Worm (Caenorhabditis elegans) whole organism, young adult: Measurements from ENCODE around the gene htrl-1.

Experiments used
- B0019.2 ChIP-seq: fragments of 200-800 bp; sonication (Bioruptor generic); conservative IDR thresholded peaks from 2 replicates; pipeline ENCODE4 v1.3.6; 2022; ENCODE audit warnings: missing genetic modification reagents, missing genetic modification characterization, missing compliant biosample characterization
- B0261.1 ChIP-seq: sonication (generic microtip); optimal IDR thresholded peaks from 2 replicates; lab custom pipeline; 2016; ENCODE audit warnings: mild to moderate bottlenecking, missing genetic modification characterization, moderate library complexity, missing compliant biosample characterization
- D2030.7 ChIP-seq: fragments of 200-800 bp; sonication (Bioruptor generic); IDR thresholded peaks from 2 replicates; pipeline ENCODE4 v1.3.6; 2022; ENCODE audit warnings: missing genetic modification reagents, missing genetic modification characterization, missing compliant biosample characterization
- F39B2.1 ChIP-seq: fragments of 200-800 bp; sonication (Bioruptor generic); IDR thresholded peaks from 2 replicates; pipeline ENCODE4 v1.3.6; 2022; ENCODE audit warnings: missing genetic modification reagents, missing genetic modification characterization, missing compliant biosample characterization
- F57C9.4 ChIP-seq: sonication (generic microtip); optimal IDR thresholded peaks from 2 replicates; lab custom pipeline; 2017; ENCODE audit warnings: mild to moderate bottlenecking, missing genetic modification characterization, missing compliant biosample characterization
- T26A5.8 ChIP-seq: sonication (generic microtip); optimal IDR thresholded peaks from 2 replicates; lab custom pipeline; 2016; ENCODE audit warnings: missing genetic modification characterization, missing compliant biosample characterization
- Y79H2A.3 ChIP-seq: fragments of 200-800 bp; sonication (Bioruptor generic); conservative IDR thresholded peaks from 2 replicates; pipeline ENCODE4 v1.3.6; 2022; ENCODE audit warnings: missing genetic modification reagents, missing genetic modification characterization, missing compliant biosample characterization
- Y95B8A.8 ChIP-seq: fragments of 200-800 bp; sonication (Bioruptor generic); IDR thresholded peaks from 2 replicates; pipeline ENCODE4 v1.3.6; 2022; ENCODE audit warnings: missing genetic modification reagents, missing genetic modification characterization, missing compliant biosample characterization
- akir-1 ChIP-seq: fragments of 200-800 bp; sonication (Bioruptor generic); optimal IDR thresholded peaks from 2 replicates; lab custom pipeline; 2018; ENCODE audit warnings: mild to moderate bottlenecking, missing genetic modification characterization, moderate library complexity, missing compliant biosample characterization
- aptf-2 ChIP-seq: fragments of 200-800 bp; sonication (Bioruptor generic); conservative IDR thresholded peaks from 2 replicates; pipeline ENCODE4 v1.3.6; 2022; ENCODE audit warnings: missing genetic modification reagents, missing genetic modification characterization, missing compliant biosample characterization
- ccch-3 ChIP-seq: fragments of 200-800 bp; sonication (Bioruptor generic); optimal IDR thresholded peaks from 2 replicates; lab custom pipeline; 2018; ENCODE audit warnings: mild to moderate bottlenecking, missing genetic modification characterization, missing compliant biosample characterization
- ceh-100 ChIP-seq: fragments of 200-800 bp; sonication (Bioruptor generic); IDR thresholded peaks from 2 replicates; pipeline ENCODE4 v1.3.6; 2022; ENCODE audit warnings: missing genetic modification reagents, missing genetic modification characterization, missing compliant biosample characterization
- chd-7 ChIP-seq: sonication (generic microtip); optimal IDR thresholded peaks from 2 replicates; lab custom pipeline; 2016; ENCODE audit warnings: mild to moderate bottlenecking, missing genetic modification characterization, moderate library complexity, missing compliant biosample characterization
- dox-1 ChIP-seq: fragments of 200-800 bp; sonication (Bioruptor generic); IDR thresholded peaks from 2 replicates; pipeline ENCODE4 v1.3.6; 2022; ENCODE audit warnings: missing genetic modification reagents, missing genetic modification characterization, missing compliant biosample characterization
- egl-18 ChIP-seq: fragments of 200-800 bp; sonication (Bioruptor generic); IDR thresholded peaks from 2 replicates; pipeline ENCODE4 v1.3.6; 2022; ENCODE audit warnings: missing genetic modification reagents, missing genetic modification characterization, missing compliant biosample characterization
- egrh-3 ChIP-seq: fragments of 200-800 bp; sonication (Bioruptor generic); IDR thresholded peaks from 2 replicates; pipeline ENCODE4 v1.3.6; 2022; ENCODE audit warnings: missing genetic modification reagents, missing genetic modification characterization, missing compliant biosample characterization
- ekl-4 ChIP-seq: fragments of 200-800 bp; sonication (Bioruptor generic); IDR thresholded peaks from 2 replicates; pipeline ENCODE4 v1.3.6; 2022; ENCODE audit warnings: missing genetic modification reagents, missing genetic modification characterization, missing compliant biosample characterization
- fkh-3 ChIP-seq: sonication (generic microtip); optimal IDR thresholded peaks from 2 replicates; lab custom pipeline; 2016; ENCODE audit warnings: mild to moderate bottlenecking, missing genetic modification characterization, missing compliant biosample characterization
- hmg-20 ChIP-seq: fragments of 200-800 bp; sonication (Bioruptor generic); IDR thresholded peaks from 2 replicates; pipeline ENCODE4 v1.3.6; 2022; ENCODE audit warnings: missing genetic modification reagents, missing genetic modification characterization, missing compliant biosample characterization
- hrde-1 ChIP-seq: sonication (generic microtip); optimal IDR thresholded peaks from 2 replicates; lab custom pipeline; 2016; ENCODE audit warnings: missing genetic modification characterization, mild to moderate bottlenecking, missing compliant biosample characterization, moderate library complexity, missing genotype, missing genetic modification reagents, borderline replicate concordance
- lag-1 ChIP-seq: fragments of 200-800 bp; sonication (Bioruptor generic); IDR thresholded peaks from 2 replicates; pipeline ENCODE4 v1.3.6; 2022; ENCODE audit warnings: missing genetic modification reagents, missing genetic modification characterization, missing compliant biosample characterization
- lsy-27 ChIP-seq: sonication (generic microtip); optimal IDR thresholded peaks from 2 replicates; lab custom pipeline; 2017; ENCODE audit warnings: missing genetic modification characterization, mild to moderate bottlenecking, missing compliant biosample characterization, antibody characterized with exemption, missing genotype, borderline replicate concordance; ENCODE audit not compliant: insufficient read depth
- madf-3 ChIP-seq: fragments of 200-800 bp; sonication (Bioruptor generic); IDR thresholded peaks from 2 replicates; pipeline ENCODE4 v1.3.6; 2022; ENCODE audit warnings: missing genetic modification reagents, missing genetic modification characterization, missing compliant biosample characterization
- madf-6 ChIP-seq: fragments of 200-800 bp; sonication (Bioruptor generic); IDR thresholded peaks from 2 replicates; pipeline ENCODE4 v1.3.6; 2022; ENCODE audit warnings: missing genetic modification reagents, missing genetic modification characterization, missing compliant biosample characterization
- madf-8 ChIP-seq: fragments of 200-800 bp; sonication (Bioruptor generic); conservative IDR thresholded peaks from 2 replicates; pipeline ENCODE4 v1.3.6; 2022; ENCODE audit warnings: missing genetic modification reagents, missing genetic modification characterization, missing compliant biosample characterization
- mel-28 ChIP-seq: sonication (generic microtip); optimal IDR thresholded peaks from 2 replicates; lab custom pipeline; 2016; ENCODE audit warnings: borderline replicate concordance, mild to moderate bottlenecking, missing genetic modification characterization, missing compliant biosample characterization
- nhr-179 ChIP-seq: sonication (generic microtip); optimal IDR thresholded peaks from 2 replicates; lab custom pipeline; 2016; ENCODE audit warnings: mild to moderate bottlenecking, missing genetic modification characterization, missing compliant biosample characterization
- nhr-90 ChIP-seq: sonication (generic microtip); optimal IDR thresholded peaks from 2 replicates; lab custom pipeline; 2016; ENCODE audit warnings: missing genotype, mild to moderate bottlenecking, missing genetic modification characterization, missing compliant biosample characterization
- pha-4 ChIP-seq: fragments of 150-350 bp; sonication (generic microtip); optimal IDR thresholded peaks from 2 replicates; lab custom pipeline; 2014; ENCODE audit warnings: missing biosample characterization, missing genetic modification reagents, missing genetic modification characterization
- repo-1 ChIP-seq: sonication (generic microtip); optimal IDR thresholded peaks from 2 replicates; lab custom pipeline; 2017; ENCODE audit warnings: mild to moderate bottlenecking, missing genetic modification characterization, missing compliant biosample characterization
- rpc-1 ChIP-seq, 2 experiments: fragments of 150-350 bp in 1 of 2; sonication (generic microtip) in 1 of 2; optimal IDR thresholded peaks; 2 replicates each; lab custom pipeline; 2014 to 2018; ENCODE audit warnings: missing biosample characterization in 1 of 2, missing genetic modification characterization in 1 of 2, missing genetic modification reagents in 1 of 2, missing genotype in 1 of 2
- snpc-1.1 ChIP-seq: sonication (generic microtip); optimal IDR thresholded peaks from 2 replicates; lab custom pipeline; 2017; ENCODE audit warnings: missing genetic modification characterization, mild to moderate bottlenecking, missing compliant biosample characterization, antibody characterized with exemption, moderate library complexity, missing genotype, missing genetic modification reagents; ENCODE audit not compliant: insufficient read depth
- snpc-4 ChIP-seq, 5 experiments: fragments of 150-350 bp in 1 of 5; sonication (generic microtip) in 4 of 5; optimal IDR thresholded peaks; 2 replicates each; lab custom pipeline; 2014 to 2018; ENCODE audit warnings: missing genetic modification characterization in 5 of 5, missing biosample characterization in 3 of 5, antibody characterized with exemption in 2 of 5, mild to moderate bottlenecking in 2 of 5, missing compliant biosample characterization in 2 of 5, missing genotype in 2 of 5, moderate library complexity in 2 of 5, missing genetic modification reagents in 1 of 5
- xnd-1 ChIP-seq: sonication (generic microtip); optimal IDR thresholded peaks from 2 replicates; lab custom pipeline; 2016; ENCODE audit warnings: missing genotype, missing genetic modification reagents, missing genetic modification characterization, missing compliant biosample characterization
- zfh-2 ChIP-seq: fragments of 200-800 bp; sonication (Bioruptor generic); conservative IDR thresholded peaks from 2 replicates; pipeline ENCODE4 v1.3.6; 2022; ENCODE audit warnings: missing genetic modification reagents, missing genetic modification characterization, missing compliant biosample characterization
- zim-3 ChIP-seq: sonication (generic microtip); optimal IDR thresholded peaks from 2 replicates; lab custom pipeline; 2017; ENCODE audit warnings: mild to moderate bottlenecking, missing genetic modification characterization, moderate library complexity, missing compliant biosample characterization
- ztf-22 ChIP-seq: fragments of 200-800 bp; sonication (Bioruptor generic); optimal IDR thresholded peaks from 2 replicates; lab custom pipeline; 2018; ENCODE audit warnings: mild to moderate bottlenecking, missing genetic modification characterization, moderate library complexity, missing compliant biosample characterization
- ztf-26 ChIP-seq: sonication (generic microtip); optimal IDR thresholded peaks from 2 replicates; lab custom pipeline; 2017; ENCODE audit warnings: missing genetic modification characterization, missing compliant biosample characterization

The htrl-1 gene

ce11 chrV:11490382-11490781 is 5.8 kb downstream of the htrl-1 start, which contains the start of gene dhs-19:
Gene dhs-19, minus strand, starts transcription at chrV:11490482.
- TF ChIP-seq D2030.7 (GFP tag; lab: Robert Waterston, UW) (no peak), egl-18 (no peak)

- no peak for TF ChIP-seq snpc-4 (GFP tag; optimal IDR thresholded peaks at IDR 0.05; lab: Kevin White, UChicago)
- peak in 3 of 4 experiments; percentile 2 to 83 (median 70) for TF ChIP-seq snpc-4 (tag; optimal IDR thresholded peaks at IDR 0.05; lab: Kevin White, UChicago)
- no peak for TF ChIP-seq zim-3
- no peak for TF ChIP-seq madf-8
- no peak for TF ChIP-seq T26A5.8
- TF ChIP-seq snpc-1.1 (tag; lab: Kevin White, UChicago), result peak; percentile 66
- no peak for TF ChIP-seq fkh-3 (tag; lab: Kevin White, UChicago)
- TF ChIP-seq madf-3 (GFP tag; lab: Robert Waterston, UW), result no peak
These were observed 7.9 kb downstream of the htrl-1 start for ce11 chrV:11488288-11488687.

ce11 chrV:11486680-11487079 is 9.5 kb downstream of the htrl-1 start, which contains the start of gene T11F9.10:
Gene T11F9.10, plus strand, starts transcription at chrV:11486980.
- TF ChIP-seq ccch-3 (GFP tag; lab: Kevin White, UChicago) (no peak), akir-1 (GFP tag; lab: Kevin White, UChicago) (no peak), Y79H2A.3 (GFP tag; lab: Robert Waterston, UW) (no peak), F57C9.4 (tag; lab: Kevin White, UChicago) (no peak), ztf-26 (tag; lab: Kevin White, UChicago) (no peak), ztf-22 (GFP tag; lab: Kevin White, UChicago) (no peak), xnd-1 (tag; lab: Kevin White, UChicago) (no peak), rpc-1 (optimal IDR thresholded peaks at IDR 0.05; lab: Kevin White, UChicago) (no peak), rpc-1 (tag; optimal IDR thresholded peaks at IDR 0.05; lab: Kevin White, UChicago) (no peak), hrde-1 (tag; lab: Kevin White, UChicago) (no peak), madf-3 (GFP tag; lab: Robert Waterston, UW) (no peak), chd-7 (tag; lab: Kevin White, UChicago) (no peak)
- TF ChIP-seq, all 124 proteins: peak for 0

ce11 chrV:11485558-11485957 is 10.6 kb downstream of the htrl-1 start, which contains the start of gene srh-1:
Gene srh-1, plus strand, starts transcription at chrV:11485858.
- TF ChIP-seq nhr-179 (tag; lab: Kevin White, UChicago) (no peak), zfh-2 (GFP tag; lab: Robert Waterston, UW) (no peak), ccch-3 (GFP tag; lab: Kevin White, UChicago) (no peak), B0261.1 (no peak), mel-28 (tag; lab: Kevin White, UChicago) (no peak), ceh-100 (GFP tag; lab: Robert Waterston, UW) (no peak), ekl-4 (GFP tag; lab: Robert Waterston, UW) (no peak), aptf-2 (no peak), dox-1 (no peak), hmg-20 (no peak), F39B2.1 (GFP tag; lab: Robert Waterston, UW) (no peak), ztf-22 (GFP tag; lab: Kevin White, UChicago) (no peak), repo-1 (no peak)
- TF ChIP-seq, all 124 proteins: peak for 0

- TF ChIP-seq madf-3 (GFP tag; lab: Robert Waterston, UW) (no peak), zfh-2 (GFP tag; lab: Robert Waterston, UW) (peak; percentile 65), hmg-20 (0 out of 2 replicates have a peak, but pooled peaks have one; percentile 6), Y95B8A.8 (no peak), lag-1 (GFP tag; lab: Robert Waterston, UW) (no peak), ekl-4 (GFP tag; lab: Robert Waterston, UW) (no peak), egrh-3 (GFP tag; lab: Robert Waterston, UW) (peak; percentile 62; the same call in 1 of the 2 replicates), B0019.2 (GFP tag; lab: Robert Waterston, UW) (no peak), lsy-27 (tag; lab: Kevin White, UChicago) (no peak), madf-6 (no peak), B0261.1 (no peak), pha-4 (no peak), snpc-4 (GFP tag; optimal IDR thresholded peaks at IDR 0.05; lab: Kevin White, UChicago) (no peak), snpc-4 (tag; optimal IDR thresholded peaks at IDR 0.05; lab: Kevin White, UChicago) (no peak), nhr-90 (tag; lab: Kevin White, UChicago) (no peak)
These were observed 11.8 kb downstream of the htrl-1 start for ce11 chrV:11484404-11484803.
